Worm (Caenorhabditis elegans): ENCODE results near the gene R57.2.
"Not testable (repeated sequence)": the region's sequence is repeated elsewhere in the genome, so short reads cannot be mapped to it uniquely, and the experiment has no call there.

R57.2 gene

ce11 chrX:343822-344221, 46.8 kb downstream of the R57.2 start:
- TF ChIP-seq pqm-1 (tag; optimal IDR thresholded peaks at IDR 0.05) (peak; percentile 7), mdl-1 (tag; optimal IDR thresholded peaks at IDR 0.05) (no peak), elt-2 (tag; optimal IDR thresholded peaks at IDR 0.05) (peak; percentile 37), hmg-11 (tag; optimal IDR thresholded peaks at IDR 0.05) (no peak), ZK546.5 (tag; optimal IDR thresholded peaks at IDR 0.05) (no peak)

ce11 chrX:347117-347516, 50.1 kb downstream of the R57.2 start, which contains the start of gene C04E7.3:
C04E7.3 (minus strand) TSS chrX:347217.
- TF ChIP-seq eor-1 (tag; optimal IDR thresholded peaks at IDR 0.05); nhr-43 (tag; optimal IDR thresholded peaks at IDR 0.05; ENCODE audit: poor library complexity, severe bottlenecking); egl-27 (tag; optimal IDR thresholded peaks at IDR 0.05): not testable (repeated sequence)

- TF ChIP-seq ceh-9 (tag; optimal IDR thresholded peaks at IDR 0.05) (no peak), hmg-11 (tag; optimal IDR thresholded peaks at IDR 0.05) (peak; percentile 40), nhr-11 (tag; optimal IDR thresholded peaks at IDR 0.05) (no peak), R02D3.7 (tag; optimal IDR thresholded peaks at IDR 0.05) (no peak), mml-1 (tag; optimal IDR thresholded peaks at IDR 0.05) (no peak), sea-2 (GFP tag; optimal IDR thresholded peaks at IDR 0.05) (no peak), nfya-1 (tag; optimal IDR thresholded peaks at IDR 0.05; ENCODE audit: insufficient read depth) (peak; percentile 53), lin-15B (tag; optimal IDR thresholded peaks at IDR 0.05) (no peak), ceh-16 (tag; optimal IDR thresholded peaks at IDR 0.05) (no peak), pha-4 (tag; optimal IDR thresholded peaks at IDR 0.05) (peak; percentile 14), egl-27 (tag; optimal IDR thresholded peaks at IDR 0.05) (no peak), lin-39 (tag; optimal IDR thresholded peaks at IDR 0.05) (peak; percentile 57), nhr-76 (tag; optimal IDR thresholded peaks at IDR 0.05) (no peak), nhr-77 (tag; optimal IDR thresholded peaks at IDR 0.05) (no peak), elt-2 (tag; optimal IDR thresholded peaks at IDR 0.05) (peak; percentile 12), jun-1 (tag; optimal IDR thresholded peaks at IDR 0.05) (no peak), eor-1 (tag; optimal IDR thresholded peaks at IDR 0.05) (no peak), egl-5 (tag; optimal IDR thresholded peaks at IDR 0.05) (peak; percentile 66), ceh-28 (tag; optimal IDR thresholded peaks at IDR 0.05) (peak; percentile 52)
Measured at ce11 chrX:348141-348540, 51.1 kb downstream of the R57.2 start.

All from whole organism, L3 larva.